Fruit fly (Drosophila melanogaster): ENCODE measurements around the gene CG1239.

CG1239 gene

dm6 chr3R:5758624-5759209, 25.4 kb downstream of the CG1239 start, which contains the start of gene Sec8 (continued):
- TF ChIP-seq bab2 (GFP tag; optimal IDR thresholded peaks at IDR 0.05) (no peak), Nf-YA (GFP tag; IDR thresholded peaks at IDR 0.05) (no peak; the same call in 1 of the 2 replicates), HmgZ (tag; optimal IDR thresholded peaks at IDR 0.05) (peak; percentile 59), ttk (GFP tag; IDR thresholded peaks at IDR 0.05) (no peak), TFAM (GFP tag; optimal IDR thresholded peaks at IDR 0.05) (no peak), gsb (GFP tag; IDR thresholded peaks at IDR 0.05) (no peak), mld (GFP tag; IDR thresholded peaks at IDR 0.05; ENCODE audit: partially characterized antibody) (peak; percentile 77), dimm (GFP tag; IDR thresholded peaks at IDR 0.05) (no peak), CG15073 (GFP tag; optimal IDR thresholded peaks at IDR 0.05) (no peak), fd3F (GFP tag; optimal IDR thresholded peaks at IDR 0.05) (no peak), E2f1 (GFP tag; IDR thresholded peaks at IDR 0.05) (no peak), CG6791 (GFP tag; IDR thresholded peaks at IDR 0.05; ENCODE audit: partially characterized antibody) (peak; percentile 91), CG11093 (GFP tag; IDR thresholded peaks at IDR 0.05) (no peak), CG30020 (tag; optimal IDR thresholded peaks at IDR 0.05) (peak; percentile 31), Ets97D (GFP tag; optimal IDR thresholded peaks at IDR 0.05) (peak; percentile 76), CG4328 (GFP tag; optimal IDR thresholded peaks at IDR 0.05) (no peak), mirr (GFP tag; optimal IDR thresholded peaks at IDR 0.05) (no peak), CG6813 (GFP tag; optimal IDR thresholded peaks at IDR 0.05) (no peak), Dek (tag; optimal IDR thresholded peaks at IDR 0.05) (peak; percentile 19), ash1 (GFP tag; optimal IDR thresholded peaks at IDR 0.05) (no peak), aop (GFP tag; IDR thresholded peaks at IDR 0.05) (no peak), CHES-1-like (GFP tag; optimal IDR thresholded peaks at IDR 0.05) (peak; percentile 78), org-1 (GFP tag; optimal IDR thresholded peaks at IDR 0.05) (no peak), CG6854 (GFP tag; optimal IDR thresholded peaks at IDR 0.05) (no peak), fd96Cb (tag; optimal IDR thresholded peaks at IDR 0.05) (no peak), ATbp (GFP tag; optimal IDR thresholded peaks at IDR 0.05) (no peak), Deaf1 (tag; optimal IDR thresholded peaks at IDR 0.05) (no peak), pros (GFP tag; optimal IDR thresholded peaks at IDR 0.05) (no peak), CG14441 (GFP tag; IDR thresholded peaks at IDR 0.05) (no peak), cwo (GFP tag; optimal IDR thresholded peaks at IDR 0.05) (no peak), disco-r (GFP tag; optimal IDR thresholded peaks at IDR 0.05) (no peak), CG14860 (GFP tag; IDR thresholded peaks at IDR 0.05; ENCODE audit: partially characterized antibody) (peak; percentile 65), CG17568 (GFP tag; optimal IDR thresholded peaks at IDR 0.05) (no peak), sr (GFP tag; IDR thresholded peaks at IDR 0.05) (no peak), CG12391 (tag; optimal IDR thresholded peaks at IDR 0.05) (no peak), CG18011 (GFP tag; optimal IDR thresholded peaks at IDR 0.05) (no peak), ato (GFP tag; IDR thresholded peaks at IDR 0.05; ENCODE audit: partially characterized antibody) (peak; percentile 71), bsh (GFP tag; optimal IDR thresholded peaks at IDR 0.05) (no peak), CG14965 (GFP tag; optimal IDR thresholded peaks at IDR 0.05; ENCODE audit: borderline replicate concordance) (no peak), pb (GFP tag; optimal IDR thresholded peaks at IDR 0.05) (no peak), NfI (GFP tag; optimal IDR thresholded peaks at IDR 0.05) (peak; percentile 1), CG17829 (tag; optimal IDR thresholded peaks at IDR 0.05) (peak; percentile 22), cas (GFP tag; IDR thresholded peaks at IDR 0.05) (no peak), caup (GFP tag; optimal IDR thresholded peaks at IDR 0.05; ENCODE audit: severe bottlenecking) (no peak), CG4707 (GFP tag; optimal IDR thresholded peaks at IDR 0.05) (no peak), CG13123 (GFP tag; optimal IDR thresholded peaks at IDR 0.05) (no peak), unc-4 (GFP tag; IDR thresholded peaks at IDR 0.05; ENCODE audit: partially characterized antibody) (peak; percentile 83), CG10462 (GFP tag; optimal IDR thresholded peaks at IDR 0.05) (no peak), tio (GFP tag; optimal IDR thresholded peaks at IDR 0.05) (no peak)
